Worm (Caenorhabditis elegans) whole organism, L1 larva: ENCODE results near the gene K08D8.7.

Source experiments
- C34B4.2 ChIP-seq: sonication (generic microtip); optimal IDR thresholded peaks from 2 replicates; lab custom pipeline; 2017; ENCODE audit warnings: mild to moderate bottlenecking, missing genetic modification characterization, missing compliant biosample characterization
- alr-1 ChIP-seq: fragments of 200-800 bp; sonication (Bioruptor generic); optimal IDR thresholded peaks from 2 replicates; lab custom pipeline; 2018; ENCODE audit warnings: borderline replicate concordance, mild to moderate bottlenecking, missing genetic modification characterization, missing compliant biosample characterization
- ama-1 ChIP-seq: fragments of 150-350 bp; optimal IDR thresholded peaks from 2 replicates; lab custom pipeline; 2014
- blmp-1 ChIP-seq: fragments of 150-350 bp; optimal IDR thresholded peaks from 2 replicates; lab custom pipeline; 2014; ENCODE audit warnings: missing biosample characterization, missing genetic modification characterization
- ceh-63 ChIP-seq: fragments of 200-800 bp; sonication (Bioruptor generic); optimal IDR thresholded peaks from 2 replicates; lab custom pipeline; 2018; ENCODE audit warnings: mild to moderate bottlenecking, missing genetic modification characterization, missing compliant biosample characterization
- ceh-82 ChIP-seq, 3 experiments: fragments of 150-350 bp in 1 of 3; sonication (generic microtip) in 2 of 3; optimal IDR thresholded peaks; 2 replicates each; lab custom pipeline; 2014 to 2017; ENCODE audit warnings: missing biosample characterization in 3 of 3, missing genetic modification characterization in 3 of 3
- ceh-90 ChIP-seq: sonication (generic microtip); optimal IDR thresholded peaks from 2 replicates; lab custom pipeline; 2016; ENCODE audit warnings: missing genetic modification characterization, missing compliant biosample characterization
- efl-1 ChIP-seq, 4 experiments: fragments of 150-350 bp; optimal IDR thresholded peaks in 3 of 4; peaks in 1 of 4; 1 replicate in 1 of 4; 2 replicates in 3 of 4; lab custom pipeline; 2014; ENCODE audit warnings: missing biosample characterization in 2 of 4, missing genetic modification characterization in 2 of 4, missing genetic modification reagents in 2 of 4
- egl-27 ChIP-seq, 2 experiments: fragments of 150-350 bp in 1 of 2; sonication (generic microtip); optimal IDR thresholded peaks; 3 replicates each; lab custom pipeline; 2017 to 2018; ENCODE audit warnings: missing biosample characterization in 2 of 2, missing genetic modification characterization in 2 of 2, missing genetic modification reagents in 2 of 2
- elt-2 ChIP-seq: sonication (generic microtip); optimal IDR thresholded peaks from 2 replicates; lab custom pipeline; 2016; ENCODE audit warnings: missing genetic modification characterization, mild to moderate bottlenecking, inconsistent platforms, missing compliant biosample characterization, missing genetic modification reagents
- elt-3 ChIP-seq, 6 experiments: fragments of 150-350 bp in 1 of 6; sonication (generic microtip); optimal IDR thresholded peaks; 2 replicates each; lab custom pipeline; 2017 to 2018; ENCODE audit warnings: missing biosample characterization in 6 of 6, missing genetic modification characterization in 6 of 6, inconsistent platforms in 1 of 6
- fos-1 ChIP-seq: fragments of 150-350 bp; optimal IDR thresholded peaks from 2 replicates; lab custom pipeline; 2014; ENCODE audit warnings: missing biosample characterization, missing genetic modification characterization
- hlh-17 ChIP-seq: fragments of 200-800 bp; sonication (Bioruptor generic); optimal IDR thresholded peaks from 2 replicates; lab custom pipeline; 2018; ENCODE audit warnings: missing genetic modification characterization, mild to moderate bottlenecking, missing compliant biosample characterization, moderate library complexity, borderline replicate concordance
- hlh-4 ChIP-seq: sonication (generic microtip); optimal IDR thresholded peaks from 2 replicates; lab custom pipeline; 2016; ENCODE audit warnings: mild to moderate bottlenecking, missing genetic modification characterization, missing compliant biosample characterization
- irx-1 ChIP-seq: sonication (generic microtip); optimal IDR thresholded peaks from 2 replicates; lab custom pipeline; 2016; ENCODE audit warnings: missing genetic modification characterization, missing compliant biosample characterization
- lin-13 ChIP-seq: fragments of 150-350 bp; optimal IDR thresholded peaks from 2 replicates; lab custom pipeline; 2014; ENCODE audit warnings: missing biosample characterization, missing genetic modification reagents, missing genetic modification characterization
- lin-14 ChIP-seq: fragments of 200-800 bp; sonication (Bioruptor generic); optimal IDR thresholded peaks from 2 replicates; lab custom pipeline; 2018; ENCODE audit warnings: mild to moderate bottlenecking, missing genetic modification characterization, moderate library complexity, missing compliant biosample characterization
- lin-15B ChIP-seq: fragments of 150-350 bp; sonication (generic microtip); optimal IDR thresholded peaks from 3 replicates; lab custom pipeline; 2014; ENCODE audit warnings: missing biosample characterization, missing genetic modification characterization
- lin-35 ChIP-seq, 2 experiments: fragments of 150-350 bp; optimal IDR thresholded peaks; 2 replicates each; lab custom pipeline; 2014; ENCODE audit warnings: missing biosample characterization in 2 of 2, missing genetic modification characterization in 2 of 2, missing genetic modification reagents in 2 of 2
- lir-3 ChIP-seq: sonication (generic microtip); optimal IDR thresholded peaks from 2 replicates; lab custom pipeline; 2016; ENCODE audit warnings: mild to moderate bottlenecking, missing genetic modification characterization, moderate library complexity, missing compliant biosample characterization; ENCODE audit not compliant: poor library complexity
- lsy-2 ChIP-seq, 2 experiments: fragments of 150-350 bp; optimal IDR thresholded peaks; 2 replicates each; lab custom pipeline; 2014; ENCODE audit warnings: missing biosample characterization in 2 of 2, missing genetic modification characterization in 2 of 2
- mdl-1 ChIP-seq, 2 experiments: fragments of 150-350 bp; optimal IDR thresholded peaks; 2 replicates each; lab custom pipeline; 2014 to 2017; ENCODE audit warnings: missing biosample characterization in 2 of 2, missing genetic modification characterization in 2 of 2, inconsistent platforms in 1 of 2
- nhr-11 ChIP-seq: fragments of 150-350 bp; optimal IDR thresholded peaks from 2 replicates; lab custom pipeline; 2014; ENCODE audit warnings: missing biosample characterization, missing genetic modification characterization
- nhr-19 ChIP-seq: fragments of 200-800 bp; sonication (Bioruptor generic); conservative IDR thresholded peaks from 2 replicates; pipeline ENCODE4 v1.3.6; 2022; ENCODE audit warnings: missing genetic modification characterization, missing compliant biosample characterization
- nhr-85 ChIP-seq: sonication (generic microtip); peaks from one replicate; lab custom pipeline; 2016; ENCODE audit warnings: missing genetic modification characterization, inconsistent platforms, missing compliant biosample characterization
- pag-3 ChIP-seq: sonication (generic microtip); optimal IDR thresholded peaks from 2 replicates; lab custom pipeline; 2017; ENCODE audit warnings: missing genetic modification characterization, mild to moderate bottlenecking, missing compliant biosample characterization, antibody characterized with exemption, borderline replicate concordance; ENCODE audit not compliant: insufficient read depth
- rnt-1 ChIP-seq: sonication (generic microtip); optimal IDR thresholded peaks from 2 replicates; lab custom pipeline; 2016; ENCODE audit warnings: mild to moderate bottlenecking, missing genetic modification characterization, moderate library complexity, missing compliant biosample characterization
- skn-1 ChIP-seq: fragments of 150-350 bp; optimal IDR thresholded peaks from 2 replicates; lab custom pipeline; 2014; ENCODE audit warnings: missing biosample characterization, missing genetic modification characterization
- snu-23 ChIP-seq: sonication (generic microtip); optimal IDR thresholded peaks from 2 replicates; lab custom pipeline; 2016; ENCODE audit warnings: missing genetic modification characterization, missing compliant biosample characterization
- sptf-1 ChIP-seq: fragments of 150-350 bp; optimal IDR thresholded peaks from 2 replicates; lab custom pipeline; 2014; ENCODE audit warnings: missing biosample characterization, missing genetic modification characterization
- sup-37 ChIP-seq: fragments of 200-800 bp; sonication (Bioruptor generic); optimal IDR thresholded peaks from 2 replicates; lab custom pipeline; 2018; ENCODE audit warnings: mild to moderate bottlenecking, missing genetic modification characterization, missing compliant biosample characterization
- swsn-7 ChIP-seq: sonication (generic microtip); optimal IDR thresholded peaks from 2 replicates; lab custom pipeline; 2016; ENCODE audit warnings: missing genetic modification characterization, missing compliant biosample characterization
- tlp-1 ChIP-seq: fragments of 150-350 bp; optimal IDR thresholded peaks from 2 replicates; lab custom pipeline; 2014; ENCODE audit warnings: missing biosample characterization, missing genetic modification characterization
- unc-86 ChIP-seq: sonication (generic microtip); optimal IDR thresholded peaks from 2 replicates; lab custom pipeline; 2016; ENCODE audit warnings: missing genetic modification characterization, missing compliant biosample characterization
- vab-15 ChIP-seq: sonication (generic microtip); optimal IDR thresholded peaks from 2 replicates; lab custom pipeline; 2017; ENCODE audit warnings: missing genotype, mild to moderate bottlenecking, missing genetic modification characterization, missing compliant biosample characterization
- xbp-1 ChIP-seq: sonication (generic microtip); optimal IDR thresholded peaks from 2 replicates; lab custom pipeline; 2016; ENCODE audit warnings: missing genetic modification characterization, missing compliant biosample characterization
- zip-4 ChIP-seq: fragments of 200-800 bp; sonication (Bioruptor generic); optimal IDR thresholded peaks from 2 replicates; lab custom pipeline; 2018; ENCODE audit warnings: mild to moderate bottlenecking, missing genetic modification characterization, moderate library complexity, missing compliant biosample characterization
- ztf-11 ChIP-seq, 2 experiments: sonication (generic microtip); optimal IDR thresholded peaks; 2 replicates each; lab custom pipeline; 2016 to 2017; ENCODE audit warnings: missing genetic modification characterization in 2 of 2, missing biosample characterization in 1 of 2, missing compliant biosample characterization in 1 of 2

The K08D8.7 gene

ce11 chrIV:12918256-12918655, 21.6 kb downstream of the K08D8.7 start, which contains the start of gene C32H11.3:
Gene C32H11.3 (plus strand): TSS chrIV:12918556.
- TF ChIP-seq mdl-1 (tag; optimal IDR thresholded peaks at IDR 0.05; lab: Kevin White, UChicago) (no peak), hlh-4 (peak; percentile 46), unc-86 (no peak), ztf-11 (tag; optimal IDR thresholded peaks at IDR 0.05; lab: Kevin White, UChicago) (no peak), ama-1 (no peak), hlh-17 (no peak)

ce11 chrIV:12920553-12920952, 23.9 kb downstream of the K08D8.7 start:
- no peak for TF ChIP-seq xbp-1 (tag; lab: Kevin White, UChicago)
- TF ChIP-seq nhr-19 (GFP tag; lab: Robert Waterston, UW): no peak
- TF ChIP-seq nhr-85 (tag; lab: Kevin White, UChicago): no peak
- TF ChIP-seq blmp-1: no peak
- no peak for TF ChIP-seq alr-1 (tag; lab: Kevin White, UChicago)
- TF ChIP-seq sup-37: no peak
- no peak for TF ChIP-seq egl-27 (tag; optimal IDR thresholded peaks at IDR 0.05; lab: Kevin White, UChicago)
- TF ChIP-seq nhr-11 (tag; lab: Kevin White, UChicago): no peak
- TF ChIP-seq tlp-1: no peak
- TF ChIP-seq rnt-1 (tag; lab: Kevin White, UChicago): no peak
- no peak for TF ChIP-seq lin-15B
- no peak for TF ChIP-seq irx-1 (tag; lab: Kevin White, UChicago)
- no peak for TF ChIP-seq hlh-4
- TF ChIP-seq lin-35 (GFP tag; optimal IDR thresholded peaks at IDR 0.05; lab: Kevin White, UChicago): no peak
- no peak for TF ChIP-seq lir-3 (tag; lab: Kevin White, UChicago)
- TF ChIP-seq snu-23 (GFP tag; lab: Kevin White, UChicago): no peak
- TF ChIP-seq ceh-90: no peak
- no peak for TF ChIP-seq skn-1 (tag; lab: Kevin White, UChicago)
- TF ChIP-seq elt-3 (tag; optimal IDR thresholded peaks at IDR 0.05; lab: Kevin White, UChicago): no peak

ce11 chrIV:12921027-12921426, 24.4 kb downstream of the K08D8.7 start, which contains the start of gene C32H11.4:
Gene C32H11.4 (plus strand): TSS chrIV:12921264.
- TF ChIP-seq elt-2 (tag; lab: Kevin White, UChicago) (peak; percentile 89), lin-13 (GFP tag; lab: Kevin White, UChicago) (no peak)

ce11 chrIV:12924332-12924731, 27.7 kb downstream of the K08D8.7 start, which contains the start of gene srlf-4:
Gene srlf-4 (minus strand): TSS chrIV:12924432.
- no peak for TF ChIP-seq ztf-11 (tag; optimal IDR thresholded peaks at IDR 0.05; lab: Kevin White, UChicago)
- TF ChIP-seq C34B4.2 (tag; lab: Kevin White, UChicago): no peak
- no peak for TF ChIP-seq zip-4 (GFP tag; lab: Kevin White, UChicago)

ce11 chrIV:12926639-12927038, 30.0 kb downstream of the K08D8.7 start, which contains the start of gene srlf-5:
Gene srlf-5 (minus strand): TSS chrIV:12926739.
- TF ChIP-seq egl-27 (tag; optimal IDR thresholded peaks at IDR 0.05; lab: Kevin White, UChicago) (no peak), ceh-82 (tag; optimal IDR thresholded peaks at IDR 0.05; lab: Kevin White, UChicago) (no peak), pag-3 (tag; lab: Kevin White, UChicago) (no peak), hlh-17 (no peak), lsy-2 (tag; optimal IDR thresholded peaks at IDR 0.05; lab: Kevin White, UChicago) (no peak), fos-1 (tag; lab: Kevin White, UChicago) (no peak), ceh-63 (GFP tag; lab: Kevin White, UChicago) (no peak), ceh-90 (no peak), lin-14 (GFP tag; lab: Kevin White, UChicago) (no peak), sptf-1 (tag; lab: Kevin White, UChicago) (no peak), mdl-1 (tag; optimal IDR thresholded peaks at IDR 0.05; lab: Kevin White, UChicago) (no peak), efl-1 (optimal IDR thresholded peaks at IDR 0.05; lab: Kevin White, UChicago) (no peak), efl-1 (GFP tag; optimal IDR thresholded peaks at IDR 0.05 in 1 of 2; lab: Kevin White, UChicago) (no peak), vab-15 (tag; lab: Kevin White, UChicago) (no peak), swsn-7 (tag; lab: Kevin White, UChicago) (no peak)
- TF ChIP-seq, all 84 proteins: peak for 0
